Worm (Caenorhabditis elegans) whole organism, late embryonic: ENCODE results near the gene cest-8.

ENCODE experiments used
- ceh-22 ChIP-seq: sonication (generic microtip); optimal IDR thresholded peaks from 2 replicates; lab custom pipeline; 2017; ENCODE audit warnings: missing biosample characterization, missing genetic modification characterization
- ceh-30 ChIP-seq: fragments of 150-350 bp; optimal IDR thresholded peaks from 2 replicates; lab custom pipeline; 2014; ENCODE audit warnings: missing biosample characterization, missing genetic modification characterization
- fkh-10 ChIP-seq: fragments of 150-350 bp; optimal IDR thresholded peaks from 2 replicates; lab custom pipeline; 2014; ENCODE audit warnings: missing biosample characterization, missing genetic modification reagents, missing genetic modification characterization
- lim-6 ChIP-seq: sonication (generic microtip); optimal IDR thresholded peaks from 2 replicates; lab custom pipeline; 2016; ENCODE audit warnings: missing genetic modification characterization, missing compliant biosample characterization
- pha-2 ChIP-seq: sonication (generic microtip); optimal IDR thresholded peaks from 2 replicates; lab custom pipeline; 2017; ENCODE audit warnings: mild to moderate bottlenecking, missing genetic modification characterization, missing compliant biosample characterization
- tbx-2 ChIP-seq: sonication (generic microtip); optimal IDR thresholded peaks from 2 replicates; lab custom pipeline; 2016; ENCODE audit warnings: missing genetic modification characterization, missing compliant biosample characterization
- unc-86 ChIP-seq: sonication (generic microtip); optimal IDR thresholded peaks from 2 replicates; lab custom pipeline; 2016; ENCODE audit warnings: missing genetic modification characterization, missing compliant biosample characterization

DNA sequence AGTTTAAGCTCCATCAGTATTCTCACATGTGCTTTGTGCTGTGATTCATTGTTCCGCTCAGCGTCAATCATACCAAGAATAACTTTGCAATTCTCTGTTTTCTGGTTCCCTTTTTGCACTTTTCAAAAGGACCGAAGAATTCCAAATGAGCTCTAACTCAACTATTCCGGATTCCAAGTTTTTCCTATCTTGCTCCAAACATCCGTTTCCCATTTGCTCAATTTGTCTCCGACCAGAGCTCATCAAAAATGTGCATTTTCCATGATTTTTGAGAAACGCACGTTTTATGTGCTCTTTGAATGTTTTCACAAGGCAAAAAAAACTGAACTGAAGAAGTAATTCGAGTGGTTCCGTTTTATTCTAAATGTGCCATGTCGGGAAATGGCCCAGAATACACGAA, 21.2 kb upstream of the cest-8 start:
- TF ChIP-seq ceh-30 (no peak), lim-6 (tag; lab: Kevin White, UChicago) (no peak), tbx-2 (tag; lab: Kevin White, UChicago) (no peak), unc-86 (no peak), fkh-10 (GFP tag; lab: Kevin White, UChicago) (no peak), ceh-22 (tag; lab: Kevin White, UChicago) (no peak), pha-2 (no peak)
